Worm (Caenorhabditis elegans) whole organism, L1 larva: ENCODE measurements around the gene col-178.

Experiments used
- C04F5.9 ChIP-seq: sonication (generic microtip); optimal IDR thresholded peaks from 2 replicates; lab custom pipeline; 2016; ENCODE audit warnings: missing genetic modification characterization, missing compliant biosample characterization
- C16A3.4 ChIP-seq: fragments of 150-350 bp; optimal IDR thresholded peaks from 2 replicates; lab custom pipeline; 2014; ENCODE audit warnings: missing biosample characterization, missing genetic modification characterization
- F16B12.6 ChIP-seq: fragments of 150-350 bp; optimal IDR thresholded peaks from 2 replicates; lab custom pipeline; 2014; ENCODE audit warnings: missing biosample characterization, missing genetic modification characterization
- aly-2 ChIP-seq: fragments of 150-350 bp; optimal IDR thresholded peaks from 2 replicates; lab custom pipeline; 2014; ENCODE audit warnings: missing biosample characterization, missing genetic modification characterization
- blmp-1 ChIP-seq: fragments of 150-350 bp; optimal IDR thresholded peaks from 2 replicates; lab custom pipeline; 2014; ENCODE audit warnings: missing biosample characterization, missing genetic modification characterization
- ceh-82 ChIP-seq, 3 experiments: fragments of 150-350 bp in 1 of 3; sonication (generic microtip) in 2 of 3; optimal IDR thresholded peaks; 2 replicates each; lab custom pipeline; 2014 to 2017; ENCODE audit warnings: missing biosample characterization in 3 of 3, missing genetic modification characterization in 3 of 3
- ceh-88 ChIP-seq: fragments of 200-800 bp; sonication (Bioruptor generic); IDR thresholded peaks from 2 replicates; pipeline ENCODE4 v1.3.6; 2022; ENCODE audit warnings: missing genetic modification characterization, missing compliant biosample characterization
- dpl-1 ChIP-seq, 3 experiments: fragments of 150-350 bp in 2 of 3; sonication (generic microtip) in 1 of 3; optimal IDR thresholded peaks; 2 replicates each; lab custom pipeline; 2014 to 2017; ENCODE audit warnings: missing biosample characterization in 3 of 3, missing genetic modification characterization in 3 of 3, missing genetic modification reagents in 3 of 3
- efl-1 ChIP-seq, 4 experiments: fragments of 150-350 bp; optimal IDR thresholded peaks in 3 of 4; peaks in 1 of 4; 1 replicate in 1 of 4; 2 replicates in 3 of 4; lab custom pipeline; 2014; ENCODE audit warnings: missing biosample characterization in 2 of 4, missing genetic modification characterization in 2 of 4, missing genetic modification reagents in 2 of 4
- efl-3 ChIP-seq: fragments of 200-800 bp; sonication (Bioruptor generic); optimal IDR thresholded peaks from 2 replicates; lab custom pipeline; 2018; ENCODE audit warnings: mild to moderate bottlenecking, missing genetic modification characterization, missing compliant biosample characterization
- elt-2 ChIP-seq: sonication (generic microtip); optimal IDR thresholded peaks from 2 replicates; lab custom pipeline; 2016; ENCODE audit warnings: missing genetic modification characterization, mild to moderate bottlenecking, inconsistent platforms, missing compliant biosample characterization, missing genetic modification reagents
- fkh-10 ChIP-seq: sonication (generic microtip); optimal IDR thresholded peaks from 2 replicates; lab custom pipeline; 2017; ENCODE audit warnings: missing biosample characterization, missing genetic modification reagents, missing genetic modification characterization
- fkh-4 ChIP-seq: sonication (generic microtip); optimal IDR thresholded peaks from 2 replicates; lab custom pipeline; 2016; ENCODE audit warnings: missing compliant biosample characterization, missing genetic modification characterization, borderline replicate concordance
- fkh-8 ChIP-seq: sonication (generic microtip); optimal IDR thresholded peaks from 2 replicates; lab custom pipeline; 2016; ENCODE audit warnings: mild to moderate bottlenecking, missing genetic modification characterization, missing compliant biosample characterization
- hpl-2 ChIP-seq: fragments of 150-350 bp; optimal IDR thresholded peaks from 2 replicates; lab custom pipeline; 2014; ENCODE audit warnings: missing biosample characterization, missing genetic modification reagents, missing genetic modification characterization
- isw-1 ChIP-seq: fragments of 200-800 bp; sonication (Bioruptor generic); IDR thresholded peaks from 2 replicates; pipeline ENCODE4 v1.3.6; 2022; ENCODE audit warnings: missing genetic modification characterization, missing compliant biosample characterization
- jun-1 ChIP-seq: fragments of 150-350 bp; optimal IDR thresholded peaks from 2 replicates; lab custom pipeline; 2014; ENCODE audit warnings: missing biosample characterization, missing genetic modification reagents, missing genetic modification characterization
- lin-13 ChIP-seq: fragments of 150-350 bp; optimal IDR thresholded peaks from 2 replicates; lab custom pipeline; 2014; ENCODE audit warnings: missing biosample characterization, missing genetic modification reagents, missing genetic modification characterization
- lin-14 ChIP-seq: fragments of 200-800 bp; sonication (Bioruptor generic); optimal IDR thresholded peaks from 2 replicates; lab custom pipeline; 2018; ENCODE audit warnings: mild to moderate bottlenecking, missing genetic modification characterization, moderate library complexity, missing compliant biosample characterization
- lin-15B ChIP-seq: fragments of 150-350 bp; sonication (generic microtip); optimal IDR thresholded peaks from 3 replicates; lab custom pipeline; 2014; ENCODE audit warnings: missing biosample characterization, missing genetic modification characterization
- lin-35 ChIP-seq, 2 experiments: fragments of 150-350 bp; optimal IDR thresholded peaks; 2 replicates each; lab custom pipeline; 2014; ENCODE audit warnings: missing biosample characterization in 2 of 2, missing genetic modification characterization in 2 of 2, missing genetic modification reagents in 2 of 2
- lir-3 ChIP-seq: sonication (generic microtip); optimal IDR thresholded peaks from 2 replicates; lab custom pipeline; 2016; ENCODE audit warnings: mild to moderate bottlenecking, missing genetic modification characterization, moderate library complexity, missing compliant biosample characterization; ENCODE audit not compliant: poor library complexity
- lsy-2 ChIP-seq, 2 experiments: fragments of 150-350 bp; optimal IDR thresholded peaks; 2 replicates each; lab custom pipeline; 2014; ENCODE audit warnings: missing biosample characterization in 2 of 2, missing genetic modification characterization in 2 of 2
- mab-9 ChIP-seq: fragments of 200-800 bp; sonication (Bioruptor generic); IDR thresholded peaks from 2 replicates; pipeline ENCODE4 v1.3.6; 2022; ENCODE audit warnings: missing genetic modification reagents, missing genetic modification characterization, missing compliant biosample characterization
- mdl-1 ChIP-seq, 2 experiments: fragments of 150-350 bp; optimal IDR thresholded peaks; 2 replicates each; lab custom pipeline; 2014 to 2017; ENCODE audit warnings: missing biosample characterization in 2 of 2, missing genetic modification characterization in 2 of 2, inconsistent platforms in 1 of 2
- mef-2 ChIP-seq: fragments of 150-350 bp; optimal IDR thresholded peaks from 2 replicates; lab custom pipeline; 2014; ENCODE audit warnings: missing biosample characterization, missing genetic modification characterization
- nhr-237 ChIP-seq: fragments of 150-350 bp; optimal IDR thresholded peaks from 2 replicates; lab custom pipeline; 2014; ENCODE audit warnings: missing biosample characterization, missing genetic modification characterization
- nhr-28 ChIP-seq: fragments of 150-350 bp; optimal IDR thresholded peaks from 2 replicates; lab custom pipeline; 2014; ENCODE audit warnings: missing biosample characterization, missing genetic modification characterization
- nhr-71 ChIP-seq: sonication (generic microtip); optimal IDR thresholded peaks from 2 replicates; lab custom pipeline; 2016; ENCODE audit warnings: mild to moderate bottlenecking, missing genetic modification characterization, moderate library complexity, missing compliant biosample characterization
- nhr-76 ChIP-seq: sonication (generic microtip); optimal IDR thresholded peaks from 2 replicates; lab custom pipeline; 2017; ENCODE audit warnings: missing biosample characterization, missing genetic modification characterization
- nhr-84 ChIP-seq: sonication (generic microtip); optimal IDR thresholded peaks from 2 replicates; lab custom pipeline; 2017; ENCODE audit warnings: missing biosample characterization, missing genetic modification characterization
- nhr-90 ChIP-seq: sonication (generic microtip); optimal IDR thresholded peaks from 2 replicates; lab custom pipeline; 2016; ENCODE audit warnings: mild to moderate bottlenecking, missing genetic modification characterization, missing compliant biosample characterization; ENCODE audit not compliant: poor library complexity
- rnt-1 ChIP-seq: sonication (generic microtip); optimal IDR thresholded peaks from 2 replicates; lab custom pipeline; 2016; ENCODE audit warnings: mild to moderate bottlenecking, missing genetic modification characterization, moderate library complexity, missing compliant biosample characterization
- snpc-4 ChIP-seq: fragments of 150-350 bp; optimal IDR thresholded peaks from 2 replicates; lab custom pipeline; 2014; ENCODE audit warnings: missing biosample characterization, missing genetic modification characterization
- sox-4 ChIP-seq: sonication (generic microtip); optimal IDR thresholded peaks from 2 replicates; lab custom pipeline; 2016; ENCODE audit warnings: missing genetic modification characterization, missing compliant biosample characterization
- sptf-1 ChIP-seq: fragments of 150-350 bp; optimal IDR thresholded peaks from 2 replicates; lab custom pipeline; 2014; ENCODE audit warnings: missing biosample characterization, missing genetic modification characterization
- sup-37 ChIP-seq: fragments of 200-800 bp; sonication (Bioruptor generic); optimal IDR thresholded peaks from 2 replicates; lab custom pipeline; 2018; ENCODE audit warnings: mild to moderate bottlenecking, missing genetic modification characterization, missing compliant biosample characterization
- swsn-7 ChIP-seq: sonication (generic microtip); optimal IDR thresholded peaks from 2 replicates; lab custom pipeline; 2016; ENCODE audit warnings: missing genetic modification characterization, missing compliant biosample characterization
- tbx-2 ChIP-seq: sonication (generic microtip); optimal IDR thresholded peaks from 2 replicates; lab custom pipeline; 2016; ENCODE audit warnings: missing genetic modification characterization, missing compliant biosample characterization
- tlp-1 ChIP-seq: fragments of 150-350 bp; optimal IDR thresholded peaks from 2 replicates; lab custom pipeline; 2014; ENCODE audit warnings: missing biosample characterization, missing genetic modification characterization
- unc-130 ChIP-seq: fragments of 150-350 bp; optimal IDR thresholded peaks from 2 replicates; lab custom pipeline; 2017; ENCODE audit warnings: missing biosample characterization, missing genetic modification characterization, inconsistent platforms
- unc-98 ChIP-seq: fragments of 200-800 bp; sonication (Bioruptor generic); IDR thresholded peaks from 2 replicates; pipeline ENCODE4 v1.3.6; 2022; ENCODE audit warnings: missing genetic modification characterization, missing compliant biosample characterization
- zip-4 ChIP-seq: fragments of 200-800 bp; sonication (Bioruptor generic); optimal IDR thresholded peaks from 2 replicates; lab custom pipeline; 2018; ENCODE audit warnings: mild to moderate bottlenecking, missing genetic modification characterization, moderate library complexity, missing compliant biosample characterization
- ztf-11 ChIP-seq, 2 experiments: sonication (generic microtip); optimal IDR thresholded peaks; 2 replicates each; lab custom pipeline; 2016 to 2017; ENCODE audit warnings: missing genetic modification characterization in 2 of 2, missing biosample characterization in 1 of 2, missing compliant biosample characterization in 1 of 2
- ztf-4 ChIP-seq: fragments of 150-350 bp; optimal IDR thresholded peaks from 2 replicates; lab custom pipeline; 2014; ENCODE audit warnings: missing biosample characterization, missing genetic modification characterization

col-178 gene

ce11 chrX:11208788-11209187 is 9.5 kb downstream of the col-178 start, which contains the start of gene C34F6.5:
TSS of gene C34F6.5 (minus strand) at chrX:11208888.
- TF ChIP-seq fkh-8 (tag; lab: Kevin White, UChicago) (peak; percentile 4), lin-15B (no peak), efl-3 (GFP tag; lab: Kevin White, UChicago) (no peak), C04F5.9 (no peak), nhr-237 (tag; lab: Kevin White, UChicago) (no peak), hpl-2 (GFP tag; lab: Kevin White, UChicago) (no peak), zip-4 (GFP tag; lab: Kevin White, UChicago) (no peak)

- no peak for TF ChIP-seq lin-13 (GFP tag; lab: Kevin White, UChicago)
- TF ChIP-seq sptf-1 (tag; lab: Kevin White, UChicago) = no peak
- TF ChIP-seq fkh-10 (GFP tag; lab: Kevin White, UChicago) = no peak
- no peak for TF ChIP-seq nhr-71 (tag; lab: Kevin White, UChicago)
- no peak for TF ChIP-seq nhr-76 (tag; lab: Kevin White, UChicago)
- TF ChIP-seq nhr-90 = no peak
- no peak for TF ChIP-seq nhr-28 (tag; lab: Kevin White, UChicago)
- TF ChIP-seq isw-1 (GFP tag; lab: Robert Waterston, UW) = no peak
- no peak for TF ChIP-seq sup-37 (GFP tag; lab: Kevin White, UChicago)
- no peak for TF ChIP-seq unc-130 (tag; lab: Kevin White, UChicago)
- no peak for TF ChIP-seq lsy-2 (tag; optimal IDR thresholded peaks at IDR 0.05; lab: Kevin White, UChicago)
- TF ChIP-seq fkh-4 (tag; lab: Kevin White, UChicago) = no peak
Observed at ce11 chrX:11210417-11210816, 11.2 kb downstream of the col-178 start.

ce11 chrX:11211360-11211759 is 12.1 kb downstream of the col-178 start:
- TF ChIP-seq mdl-1 (tag; optimal IDR thresholded peaks at IDR 0.05; lab: Kevin White, UChicago) (no peak), lin-14 (GFP tag; lab: Kevin White, UChicago) (no peak), lin-15B (no peak), unc-98 (GFP tag; lab: Robert Waterston, UW) (no peak), tlp-1 (tag; lab: Kevin White, UChicago) (no peak), ceh-88 (GFP tag; lab: Robert Waterston, UW) (no peak), blmp-1 (tag; lab: Kevin White, UChicago) (no peak), ztf-11 (tag; optimal IDR thresholded peaks at IDR 0.05; lab: Kevin White, UChicago) (no peak), jun-1 (no peak), lin-13 (GFP tag; lab: Kevin White, UChicago) (no peak), sox-4 (no peak), lin-35 (GFP tag; optimal IDR thresholded peaks at IDR 0.05; lab: Kevin White, UChicago) (no peak), mef-2 (no peak), elt-2 (tag; lab: Kevin White, UChicago) (no peak), fkh-8 (tag; lab: Kevin White, UChicago) (no peak), snpc-4 (tag; lab: Kevin White, UChicago) (no peak), lir-3 (no peak), nhr-84 (tag; lab: Kevin White, UChicago) (no peak)
- TF ChIP-seq, all 84 proteins: peak for 0

ce11 chrX:11215420-11216050 is 16.3 kb downstream of the col-178 start, which contains the start of the genes C34F6.7 and idh-2:
TSS of gene C34F6.7 (minus strand) at chrX:11215470.
TSS of gene idh-2 (plus strand) at chrX:11216000.
- TF ChIP-seq rnt-1 (tag; lab: Kevin White, UChicago) = peak; percentile 35
- TF ChIP-seq dpl-1 (GFP tag; optimal IDR thresholded peaks at IDR 0.05; lab: Kevin White, UChicago) = peak; percentile 13 to 45 (median 34)
- TF ChIP-seq F16B12.6 (tag; lab: Kevin White, UChicago) = peak; percentile 89
- peak; percentile 43 for TF ChIP-seq swsn-7
- TF ChIP-seq mab-9 = 0 out of 2 replicates have a peak, but pooled peaks have one; percentile 21
- TF ChIP-seq unc-130 (tag; lab: Kevin White, UChicago) = peak; percentile 53
- no peak for TF ChIP-seq fkh-10 (GFP tag; lab: Kevin White, UChicago)
- no peak for TF ChIP-seq sox-4
- peak; percentile 25 for TF ChIP-seq C16A3.4 (tag; lab: Kevin White, UChicago)
- no peak for TF ChIP-seq elt-2 (tag; lab: Kevin White, UChicago)
- TF ChIP-seq lin-35 (GFP tag; optimal IDR thresholded peaks at IDR 0.05; lab: Kevin White, UChicago) = peak in 1 of 2 experiments; percentile 59
- peak; percentile 44 to 45 for TF ChIP-seq lsy-2 (tag; optimal IDR thresholded peaks at IDR 0.05; lab: Kevin White, UChicago)
- TF ChIP-seq ceh-82 (tag; optimal IDR thresholded peaks at IDR 0.05; lab: Kevin White, UChicago) = peak in 1 of 3 experiments; percentile 42
- TF ChIP-seq nhr-71 (tag; lab: Kevin White, UChicago) = peak; percentile 59
- peak; percentile 49 for TF ChIP-seq tbx-2
- peak; percentile 40 for TF ChIP-seq ztf-4 (tag; lab: Kevin White, UChicago)
- TF ChIP-seq lin-14 (GFP tag; lab: Kevin White, UChicago) = peak; percentile 66
- peak; percentile 69 for TF ChIP-seq blmp-1 (tag; lab: Kevin White, UChicago)
- no peak for TF ChIP-seq nhr-76 (tag; lab: Kevin White, UChicago)
- TF ChIP-seq efl-1 (optimal IDR thresholded peaks at IDR 0.05; lab: Kevin White, UChicago) = peak in 1 of 2 experiments; percentile 31
- TF ChIP-seq efl-1 (GFP tag; optimal IDR thresholded peaks at IDR 0.05 in 1 of 2; lab: Kevin White, UChicago) = peak in 1 of 2 experiments; percentile 94
- no peak for TF ChIP-seq aly-2 (tag; lab: Kevin White, UChicago)
